Fruit fly (Drosophila melanogaster) whole organism, wandering third instar larva: ENCODE data around the gene CG32071.

Source experiments
- Abd-B ChIP-seq: fragments of >200 bp; optimal IDR thresholded peaks from 2 replicates; lab custom pipeline; 2017; ENCODE audit warnings: missing biosample characterization, missing genetic modification characterization
- CG32264 ChIP-seq: fragments of 200-800 bp; sonication (Bioruptor generic); optimal IDR thresholded peaks from 2 replicates; lab custom pipeline; 2016; ENCODE audit warnings: missing biosample characterization, missing genetic modification characterization
- CG9705 ChIP-seq: fragments of 200-800 bp; sonication (Bioruptor generic); optimal IDR thresholded peaks from 2 replicates; lab custom pipeline; 2018; ENCODE audit warnings: missing biosample characterization, mild to moderate bottlenecking, missing genetic modification characterization
- CrebA ChIP-seq: fragments of 200-800 bp; sonication (Bioruptor generic); optimal IDR thresholded peaks from 2 replicates; lab custom pipeline; 2016; ENCODE audit warnings: missing biosample characterization, mild to moderate bottlenecking, missing genetic modification characterization, borderline replicate concordance
- Dfd ChIP-seq: fragments of >200 bp; optimal IDR thresholded peaks from 2 replicates; lab custom pipeline; 2017; ENCODE audit warnings: missing biosample characterization, missing genetic modification characterization
- Dif ChIP-seq: fragments of 200-275, 200-300 bp; sonication (Bioruptor generic); optimal IDR thresholded peaks from 2 replicates; lab custom pipeline; 2018; ENCODE audit warnings: missing biosample characterization, missing genetic modification characterization; ENCODE audit not compliant: partially characterized antibody
- GATAd ChIP-seq: sonication (Bioruptor generic); optimal IDR thresholded peaks from 2 replicates; lab custom pipeline; 2016; ENCODE audit warnings: missing biosample characterization, missing genetic modification characterization
- HLH106 ChIP-seq: fragments of 200-800 bp; optimal IDR thresholded peaks from 3 replicates; lab custom pipeline; 2019; ENCODE audit warnings: missing biosample characterization, mild to moderate bottlenecking, missing genetic modification characterization, moderate library complexity
- Hnf4 ChIP-seq: fragments of 200-800 bp; sonication (Bioruptor generic); optimal IDR thresholded peaks from 2 replicates; lab custom pipeline; 2016; ENCODE audit warnings: missing biosample characterization, mild to moderate bottlenecking, missing genetic modification characterization
- Hr78 ChIP-seq: fragments of >200 bp; optimal IDR thresholded peaks from 2 replicates; lab custom pipeline; 2017; ENCODE audit warnings: missing biosample characterization, missing genetic modification characterization
- Hr83 ChIP-seq: fragments of 200-300 bp; sonication (Bioruptor generic); optimal IDR thresholded peaks from 2 replicates; lab custom pipeline; 2016; ENCODE audit warnings: missing biosample characterization, mild to moderate bottlenecking, missing genetic modification characterization, moderate library complexity; ENCODE audit not compliant: poor library complexity, severe bottlenecking
- Jra ChIP-seq: sonication (Bioruptor generic); optimal IDR thresholded peaks from 2 replicates; lab custom pipeline; 2016; ENCODE audit warnings: missing biosample characterization, missing genetic modification characterization
- Mio ChIP-seq: sonication (Bioruptor generic); optimal IDR thresholded peaks from 2 replicates; lab custom pipeline; 2016; ENCODE audit warnings: missing biosample characterization, missing genetic modification characterization
- Myc ChIP-seq: fragments of >200 bp; optimal IDR thresholded peaks from 2 replicates; lab custom pipeline; 2017
- N ChIP-seq: fragments of >200 bp; optimal IDR thresholded peaks from 2 replicates; lab custom pipeline; 2018; ENCODE audit warnings: missing biosample characterization, missing external identifiers, missing genetic modification characterization
- OdsH ChIP-seq: fragments of 200-800 bp; sonication (Bioruptor generic); optimal IDR thresholded peaks from 2 replicates; lab custom pipeline; 2016; ENCODE audit warnings: missing biosample characterization, mild to moderate bottlenecking, missing genetic modification characterization
- Rel ChIP-seq, 2 experiments: fragments of 200-800 bp; sonication (Bioruptor generic) in 1 of 2; optimal IDR thresholded peaks; 2 replicates in 1 of 2; 3 replicates in 1 of 2; lab custom pipeline; 2016 to 2019; ENCODE audit warnings: mild to moderate bottlenecking in 2 of 2, missing biosample characterization in 2 of 2, missing genetic modification characterization in 2 of 2, moderate library complexity in 1 of 2
- Sp1 ChIP-seq: fragments of 200-800 bp; sonication (Bioruptor generic); optimal IDR thresholded peaks from 3 replicates; lab custom pipeline; 2019; ENCODE audit warnings: missing biosample characterization, mild to moderate bottlenecking, missing genetic modification characterization, moderate library complexity
- Vsx2 ChIP-seq: fragments of 200-300, 225-300 bp; sonication (Bioruptor generic); optimal IDR thresholded peaks from 2 replicates; lab custom pipeline; 2018; ENCODE audit warnings: missing biosample characterization, missing genetic modification characterization; ENCODE audit not compliant: partially characterized antibody
- br ChIP-seq: fragments of 200-800 bp; sonication (Bioruptor generic); optimal IDR thresholded peaks from 2 replicates; lab custom pipeline; 2016; ENCODE audit warnings: missing biosample characterization, missing genetic modification characterization
- brk ChIP-seq: fragments of 200-800 bp; sonication (Bioruptor generic); optimal IDR thresholded peaks from 2 replicates; lab custom pipeline; 2016; ENCODE audit warnings: missing biosample characterization, mild to moderate bottlenecking, missing genetic modification characterization
- dl ChIP-seq, 2 experiments: fragments of 175-275, 200-275 bp in 1 of 2; fragments of 200-275 bp in 1 of 2; sonication (Bioruptor generic); optimal IDR thresholded peaks; lab custom pipeline; 2018; ENCODE audit warnings: mild to moderate bottlenecking in 2 of 2, missing biosample characterization in 2 of 2, missing genetic modification characterization in 2 of 2, moderate library complexity in 2 of 2; ENCODE audit not compliant: partially characterized antibody in 2 of 2, insufficient read depth in 1 of 2
- dmrt93B ChIP-seq: fragments of 200-800 bp; sonication (Bioruptor generic); optimal IDR thresholded peaks from 2 replicates; lab custom pipeline; 2018; ENCODE audit warnings: missing biosample characterization, mild to moderate bottlenecking, missing genetic modification characterization
- dsf ChIP-seq: sonication (Bioruptor generic); optimal IDR thresholded peaks from 2 replicates; lab custom pipeline; 2016; ENCODE audit warnings: missing biosample characterization, missing genetic modification characterization, borderline replicate concordance
- ey ChIP-seq: fragments of 200-800 bp; sonication (Bioruptor generic); optimal IDR thresholded peaks from 2 replicates; lab custom pipeline; 2016; ENCODE audit warnings: missing biosample characterization, missing genetic modification characterization
- foxo ChIP-seq, 2 experiments: fragments of 200-800 bp; sonication (Bioruptor generic); optimal IDR thresholded peaks; 2 replicates in 1 of 2; 3 replicates in 1 of 2; lab custom pipeline; 2016 to 2017; ENCODE audit warnings: missing biosample characterization in 2 of 2, missing genetic modification characterization in 2 of 2
- fru ChIP-seq: fragments of 200-800 bp; sonication (Bioruptor generic); optimal IDR thresholded peaks from 3 replicates; lab custom pipeline; 2016; ENCODE audit warnings: missing biosample characterization, mild to moderate bottlenecking, missing genetic modification characterization
- h ChIP-seq: fragments of 200-800 bp; sonication (Bioruptor generic); optimal IDR thresholded peaks from 3 replicates; lab custom pipeline; 2016; ENCODE audit warnings: missing biosample characterization, mild to moderate bottlenecking, missing genetic modification characterization
- jim ChIP-seq: fragments of 175-275, 200-325 bp; sonication (Bioruptor generic); optimal IDR thresholded peaks from 2 replicates; lab custom pipeline; 2016; ENCODE audit warnings: missing biosample characterization, mild to moderate bottlenecking, missing genetic modification characterization
- pan ChIP-seq: fragments of >200 bp; optimal IDR thresholded peaks from 2 replicates; lab custom pipeline; 2017
- psq ChIP-seq: fragments of 200-800 bp; sonication (Bioruptor generic); optimal IDR thresholded peaks from 3 replicates; lab custom pipeline; 2017; ENCODE audit warnings: missing biosample characterization, mild to moderate bottlenecking, missing genetic modification characterization, moderate library complexity
- rgr ChIP-seq: fragments of 200-800 bp; sonication (Bioruptor generic); optimal IDR thresholded peaks from 3 replicates; lab custom pipeline; 2016; ENCODE audit warnings: missing biosample characterization, mild to moderate bottlenecking, missing genetic modification characterization
- sage ChIP-seq: fragments of 200-800 bp; sonication (Bioruptor generic); optimal IDR thresholded peaks from 2 replicates; lab custom pipeline; 2016; ENCODE audit warnings: missing biosample characterization, mild to moderate bottlenecking, missing genetic modification characterization
- sv ChIP-seq: fragments of 200-800 bp; sonication (Bioruptor generic); optimal IDR thresholded peaks from 3 replicates; lab custom pipeline; 2016; ENCODE audit warnings: missing biosample characterization, missing genetic modification characterization
- tai ChIP-seq: sonication (Bioruptor generic); optimal IDR thresholded peaks from 2 replicates; lab custom pipeline; 2016; ENCODE audit warnings: missing biosample characterization, missing genetic modification characterization
- usp ChIP-seq: fragments of >200 bp; optimal IDR thresholded peaks from 2 replicates; lab custom pipeline; 2017; ENCODE audit warnings: missing biosample characterization, missing genetic modification characterization
- woc ChIP-seq: sonication (Bioruptor generic); optimal IDR thresholded peaks from 2 replicates; lab custom pipeline; 2016; ENCODE audit warnings: missing biosample characterization, mild to moderate bottlenecking, missing genetic modification characterization

Gene CG32071

dm6 chr3L:11085810-11086209 lies 17.9 kb downstream of the CG32071 start:
- TF ChIP-seq jim (GFP tag; lab: Kevin White, UChicago) (no peak), h (no peak), sv (no peak), ey (GFP tag; lab: Kevin White, UChicago) (no peak), dsf (no peak), br (GFP tag; lab: Kevin White, UChicago) (no peak), Rel (GFP tag; optimal IDR thresholded peaks at IDR 0.05; lab: Kevin White, UChicago) (no peak), Rel (tag; optimal IDR thresholded peaks at IDR 0.05; lab: Kevin White, UChicago) (no peak)

- peak; percentile 89 for TF ChIP-seq ey (GFP tag; lab: Kevin White, UChicago)
- peak; percentile 70 for TF ChIP-seq psq
- peak; percentile 49 for TF ChIP-seq woc (GFP tag; lab: Kevin White, UChicago)
- peak; percentile 56 for TF ChIP-seq CG32264
- peak; percentile 87 for TF ChIP-seq OdsH (GFP tag; lab: Kevin White, UChicago)
- peak; percentile 51 for TF ChIP-seq sage (GFP tag; lab: Kevin White, UChicago)
- TF ChIP-seq Jra = no peak
- peak; percentile 74 for TF ChIP-seq br (GFP tag; lab: Kevin White, UChicago)
- TF ChIP-seq sv = peak; percentile 95
- no peak for TF ChIP-seq HLH106 (tag; lab: Kevin White, UChicago)
- TF ChIP-seq Myc (lab: Kevin White, UChicago) = no peak
- peak; percentile 88 for TF ChIP-seq rgr (GFP tag; lab: Kevin White, UChicago)
- TF ChIP-seq, all 38 proteins: peak for 9
Observed at dm6 chr3L:11084557-11085231, 19.0 kb downstream of the CG32071 start.

dm6 chr3L:11083605-11084004 lies 20.1 kb downstream of the CG32071 start:
- TF ChIP-seq usp (GFP tag; lab: Kevin White, UChicago) (no peak), rgr (GFP tag; lab: Kevin White, UChicago) (peak; percentile 87), psq (peak; percentile 60)
- TF ChIP-seq, all 38 proteins: peak for 2

dm6 chr3L:11074043-11074853 lies 29.4 kb downstream of the CG32071 start, which contains the start of the genes Pfdn2 and Noc1:
Gene Pfdn2 (minus strand): TSS chr3L:11074388.
Gene Noc1 (plus strand): TSS chr3L:11074769.
- TF ChIP-seq woc (GFP tag; lab: Kevin White, UChicago) (no peak), rgr (GFP tag; lab: Kevin White, UChicago) (no peak), HLH106 (tag; lab: Kevin White, UChicago) (no peak), br (GFP tag; lab: Kevin White, UChicago) (no peak), Hr78 (GFP tag; lab: Kevin White, UChicago) (no peak), pan (lab: Kevin White, UChicago) (no peak), jim (GFP tag; lab: Kevin White, UChicago) (no peak), fru (GFP tag; lab: Kevin White, UChicago) (no peak), h (no peak), Jra (no peak), Hnf4 (GFP tag; lab: Kevin White, UChicago) (no peak), foxo (GFP tag; optimal IDR thresholded peaks at IDR 0.05; lab: Kevin White, UChicago) (no peak), OdsH (GFP tag; lab: Kevin White, UChicago) (no peak), Vsx2 (GFP tag; lab: Kevin White, UChicago) (no peak), GATAd (no peak), brk (GFP tag; lab: Kevin White, UChicago) (no peak), CG32264 (no peak), N (GFP tag; lab: Kevin White, UChicago) (no peak), sv (peak; percentile 24), Dif (no peak), CG9705 (GFP tag; lab: Kevin White, UChicago) (no peak), Sp1 (GFP tag; lab: Kevin White, UChicago) (no peak), Mio (no peak), Hr83 (no peak), Dfd (no peak), psq (peak; percentile 54), tai (no peak), dsf (peak; percentile 51), dl (GFP tag; optimal IDR thresholded peaks at IDR 0.05; lab: Kevin White, UChicago; ENCODE audit: insufficient read depth in 1 of 2, partially characterized antibody in 2 of 2) (no peak), Myc (lab: Kevin White, UChicago) (peak; percentile 55), Abd-B (no peak), dmrt93B (GFP tag; lab: Kevin White, UChicago) (no peak), ey (GFP tag; lab: Kevin White, UChicago) (no peak), sage (GFP tag; lab: Kevin White, UChicago) (no peak), CrebA (GFP tag; lab: Kevin White, UChicago) (no peak)
- TF ChIP-seq, all 38 proteins: peak for 4
